Worm (Caenorhabditis elegans): Measurements from ENCODE around the gene psmd-9.
A peak's percentile ranks its signal among the peaks of the same experiment; 100 is the strongest.

The psmd-9 gene

DNA sequence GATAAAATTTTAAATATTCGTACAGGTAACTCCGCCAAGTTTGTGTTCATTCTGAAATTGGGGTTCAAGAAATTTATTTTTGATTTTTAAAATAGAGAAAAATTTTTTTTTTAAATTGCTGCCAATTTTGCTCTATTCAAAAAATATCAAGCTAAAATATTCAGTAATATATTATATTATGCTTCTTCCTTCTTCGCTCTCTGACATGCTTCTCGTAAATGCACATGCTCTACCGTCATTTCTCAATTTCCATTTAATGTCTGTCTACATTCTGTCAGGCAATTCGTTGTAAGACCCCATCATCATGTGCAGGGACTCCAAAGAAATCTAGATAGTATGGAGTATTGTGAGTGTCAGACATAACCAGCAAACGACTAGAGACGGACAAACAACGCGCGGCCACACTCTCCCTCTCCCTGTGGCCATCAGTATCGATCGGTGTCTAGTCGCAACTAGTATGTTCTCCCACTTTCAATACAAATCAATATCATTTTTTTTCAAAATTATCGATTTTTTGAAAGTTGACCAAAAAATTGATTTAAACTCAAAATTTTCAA, 49.4 kb downstream of the psmd-9 start, which contains the start of the genes malt-1 and ceh-38 (continued):
- TF ChIP-seq fkh-3 (tag; optimal IDR thresholded peaks at IDR 0.05) (no peak), C17E4.6 (GFP tag; IDR thresholded peaks at IDR 0.05) (no peak), repo-1 (tag; optimal IDR thresholded peaks at IDR 0.05) (peak; percentile 42), nhr-179 (tag; optimal IDR thresholded peaks at IDR 0.05) (no peak), cebp-2 (GFP tag; IDR thresholded peaks at IDR 0.05) (no peak), attf-3 (GFP tag; conservative IDR thresholded peaks at IDR 0.05) (peak; percentile 62), nfya-2 (GFP tag; IDR thresholded peaks at IDR 0.05) (no peak), hrde-1 (tag; optimal IDR thresholded peaks at IDR 0.05; ENCODE audit: borderline replicate concordance) (no peak), hlh-12 (tag; optimal IDR thresholded peaks at IDR 0.05) (no peak), Y53F4B.3 (GFP tag; IDR thresholded peaks at IDR 0.05) (no peak), nhr-90 (tag; optimal IDR thresholded peaks at IDR 0.05) (no peak), B0019.2 (GFP tag; conservative IDR thresholded peaks at IDR 0.05) (no peak), hmg-1.2 (GFP tag; IDR thresholded peaks at IDR 0.05) (peak; percentile 86), let-526 (GFP tag; IDR thresholded peaks at IDR 0.05) (0 out of 2 replicates have a peak, but pooled peaks have one; percentile 41), dpff-1 (tag; optimal IDR thresholded peaks at IDR 0.05) (no peak), sea-2 (GFP tag; IDR thresholded peaks at IDR 0.05) (no peak), ekl-4 (GFP tag; IDR thresholded peaks at IDR 0.05) (peak; percentile 81), C06A6.2 (GFP tag; conservative IDR thresholded peaks at IDR 0.05) (peak; percentile 77), ceh-100 (GFP tag; IDR thresholded peaks at IDR 0.05) (peak; percentile 55; the same call in 1 of the 2 replicates), ztf-22 (GFP tag; optimal IDR thresholded peaks at IDR 0.05) (no peak), B0035.1 (tag; optimal IDR thresholded peaks at IDR 0.05) (no peak), somi-1 (GFP tag; optimal IDR thresholded peaks at IDR 0.05) (peak; percentile 56), lsl-1 (GFP tag; optimal IDR thresholded peaks at IDR 0.05) (no peak), die-1 (tag; optimal IDR thresholded peaks at IDR 0.05) (no peak), lin-54 (GFP tag; optimal IDR thresholded peaks at IDR 0.05) (peak; percentile 69), let-607 (tag; optimal IDR thresholded peaks at IDR 0.05) (peak; percentile 58 to 77), atf-7 (tag; optimal IDR thresholded peaks at IDR 0.05) (peak; percentile 79), ets-4 (GFP tag; optimal IDR thresholded peaks at IDR 0.05) (no peak), nfyb-1 (GFP tag; IDR thresholded peaks at IDR 0.05) (peak; percentile 89), pbrm-1 (GFP tag; IDR thresholded peaks at IDR 0.05) (peak; percentile 84), mes-4 (tag; optimal IDR thresholded peaks at IDR 0.05) (no peak)

Data from whole organism, young adult.